Worm (Caenorhabditis elegans) whole organism, L1 larva: Measurements from ENCODE around the gene C45B2.8.

Source experiments
- C04F5.9 ChIP-seq: sonication (generic microtip); optimal IDR thresholded peaks from 2 replicates; lab custom pipeline; 2016; ENCODE audit warnings: missing genetic modification characterization, missing compliant biosample characterization
- C16A3.4 ChIP-seq: fragments of 150-350 bp; optimal IDR thresholded peaks from 2 replicates; lab custom pipeline; 2014; ENCODE audit warnings: missing biosample characterization, missing genetic modification characterization
- C34B4.2 ChIP-seq: sonication (generic microtip); optimal IDR thresholded peaks from 2 replicates; lab custom pipeline; 2017; ENCODE audit warnings: mild to moderate bottlenecking, missing genetic modification characterization, missing compliant biosample characterization
- F16B12.6 ChIP-seq: fragments of 150-350 bp; optimal IDR thresholded peaks from 2 replicates; lab custom pipeline; 2014; ENCODE audit warnings: missing biosample characterization, missing genetic modification characterization
- Y116A8C.19 ChIP-seq: sonication (generic microtip); optimal IDR thresholded peaks from 2 replicates; lab custom pipeline; 2016; ENCODE audit warnings: missing compliant biosample characterization, missing genetic modification characterization, borderline replicate concordance
- aly-2 ChIP-seq: fragments of 150-350 bp; optimal IDR thresholded peaks from 2 replicates; lab custom pipeline; 2014; ENCODE audit warnings: missing biosample characterization, missing genetic modification characterization
- ama-1 ChIP-seq: fragments of 150-350 bp; optimal IDR thresholded peaks from 2 replicates; lab custom pipeline; 2014
- blmp-1 ChIP-seq: fragments of 150-350 bp; optimal IDR thresholded peaks from 2 replicates; lab custom pipeline; 2014; ENCODE audit warnings: missing biosample characterization, missing genetic modification characterization
- ceh-82 ChIP-seq, 3 experiments: fragments of 150-350 bp in 1 of 3; sonication (generic microtip) in 2 of 3; optimal IDR thresholded peaks; 2 replicates each; lab custom pipeline; 2014 to 2017; ENCODE audit warnings: missing biosample characterization in 3 of 3, missing genetic modification characterization in 3 of 3
- ces-1 ChIP-seq: fragments of 150-350 bp; optimal IDR thresholded peaks from 2 replicates; lab custom pipeline; 2014; ENCODE audit warnings: missing biosample characterization, missing genetic modification reagents, missing genetic modification characterization
- dpl-1 ChIP-seq, 3 experiments: fragments of 150-350 bp in 2 of 3; sonication (generic microtip) in 1 of 3; optimal IDR thresholded peaks; 2 replicates each; lab custom pipeline; 2014 to 2017; ENCODE audit warnings: missing biosample characterization in 3 of 3, missing genetic modification characterization in 3 of 3, missing genetic modification reagents in 3 of 3
- dsc-1 ChIP-seq: sonication (generic microtip); optimal IDR thresholded peaks from 2 replicates; lab custom pipeline; 2016; ENCODE audit warnings: mild to moderate bottlenecking, missing genetic modification characterization, missing compliant biosample characterization
- efl-1 ChIP-seq, 4 experiments: fragments of 150-350 bp; optimal IDR thresholded peaks in 3 of 4; peaks in 1 of 4; 1 replicate in 1 of 4; 2 replicates in 3 of 4; lab custom pipeline; 2014; ENCODE audit warnings: missing biosample characterization in 2 of 4, missing genetic modification characterization in 2 of 4, missing genetic modification reagents in 2 of 4
- efl-3 ChIP-seq: fragments of 200-800 bp; sonication (Bioruptor generic); optimal IDR thresholded peaks from 2 replicates; lab custom pipeline; 2018; ENCODE audit warnings: mild to moderate bottlenecking, missing genetic modification characterization, missing compliant biosample characterization
- egl-13 ChIP-seq: sonication (generic microtip); optimal IDR thresholded peaks from 2 replicates; lab custom pipeline; 2016; ENCODE audit warnings: missing genotype, missing genetic modification reagents, missing genetic modification characterization, missing compliant biosample characterization
- egl-27 ChIP-seq, 2 experiments: fragments of 150-350 bp in 1 of 2; sonication (generic microtip); optimal IDR thresholded peaks; 3 replicates each; lab custom pipeline; 2017 to 2018; ENCODE audit warnings: missing biosample characterization in 2 of 2, missing genetic modification characterization in 2 of 2, missing genetic modification reagents in 2 of 2
- elt-2 ChIP-seq: sonication (generic microtip); optimal IDR thresholded peaks from 2 replicates; lab custom pipeline; 2016; ENCODE audit warnings: missing genetic modification characterization, mild to moderate bottlenecking, inconsistent platforms, missing compliant biosample characterization, missing genetic modification reagents
- fkh-10 ChIP-seq: sonication (generic microtip); optimal IDR thresholded peaks from 2 replicates; lab custom pipeline; 2017; ENCODE audit warnings: missing biosample characterization, missing genetic modification reagents, missing genetic modification characterization
- fkh-8 ChIP-seq: sonication (generic microtip); optimal IDR thresholded peaks from 2 replicates; lab custom pipeline; 2016; ENCODE audit warnings: mild to moderate bottlenecking, missing genetic modification characterization, missing compliant biosample characterization
- hlh-17 ChIP-seq: fragments of 200-800 bp; sonication (Bioruptor generic); optimal IDR thresholded peaks from 2 replicates; lab custom pipeline; 2018; ENCODE audit warnings: missing genetic modification characterization, mild to moderate bottlenecking, missing compliant biosample characterization, moderate library complexity, borderline replicate concordance
- hlh-4 ChIP-seq: sonication (generic microtip); optimal IDR thresholded peaks from 2 replicates; lab custom pipeline; 2016; ENCODE audit warnings: mild to moderate bottlenecking, missing genetic modification characterization, missing compliant biosample characterization
- irx-1 ChIP-seq: sonication (generic microtip); optimal IDR thresholded peaks from 2 replicates; lab custom pipeline; 2016; ENCODE audit warnings: missing genetic modification characterization, missing compliant biosample characterization
- lin-14 ChIP-seq: fragments of 200-800 bp; sonication (Bioruptor generic); optimal IDR thresholded peaks from 2 replicates; lab custom pipeline; 2018; ENCODE audit warnings: mild to moderate bottlenecking, missing genetic modification characterization, moderate library complexity, missing compliant biosample characterization
- lin-15B ChIP-seq: fragments of 150-350 bp; sonication (generic microtip); optimal IDR thresholded peaks from 3 replicates; lab custom pipeline; 2014; ENCODE audit warnings: missing biosample characterization, missing genetic modification characterization
- lin-35 ChIP-seq, 2 experiments: fragments of 150-350 bp; optimal IDR thresholded peaks; 2 replicates each; lab custom pipeline; 2014; ENCODE audit warnings: missing biosample characterization in 2 of 2, missing genetic modification characterization in 2 of 2, missing genetic modification reagents in 2 of 2
- lir-3 ChIP-seq: sonication (generic microtip); optimal IDR thresholded peaks from 2 replicates; lab custom pipeline; 2016; ENCODE audit warnings: mild to moderate bottlenecking, missing genetic modification characterization, moderate library complexity, missing compliant biosample characterization; ENCODE audit not compliant: poor library complexity
- lsy-2 ChIP-seq, 2 experiments: fragments of 150-350 bp; optimal IDR thresholded peaks; 2 replicates each; lab custom pipeline; 2014; ENCODE audit warnings: missing biosample characterization in 2 of 2, missing genetic modification characterization in 2 of 2
- mef-2 ChIP-seq: fragments of 150-350 bp; optimal IDR thresholded peaks from 2 replicates; lab custom pipeline; 2014; ENCODE audit warnings: missing biosample characterization, missing genetic modification characterization
- mep-1 ChIP-seq: fragments of 150-350 bp; optimal IDR thresholded peaks from 2 replicates; lab custom pipeline; 2014; ENCODE audit warnings: missing biosample characterization, missing genetic modification characterization
- nhr-20 ChIP-seq: sonication (generic microtip); optimal IDR thresholded peaks from 2 replicates; lab custom pipeline; 2016; ENCODE audit warnings: mild to moderate bottlenecking, missing genetic modification characterization, missing compliant biosample characterization
- nhr-28 ChIP-seq: fragments of 150-350 bp; optimal IDR thresholded peaks from 2 replicates; lab custom pipeline; 2014; ENCODE audit warnings: missing biosample characterization, missing genetic modification characterization
- nhr-47 ChIP-seq: sonication (generic microtip); optimal IDR thresholded peaks from 2 replicates; lab custom pipeline; 2016; ENCODE audit warnings: mild to moderate bottlenecking, missing genetic modification characterization, moderate library complexity, missing compliant biosample characterization
- nhr-71 ChIP-seq: sonication (generic microtip); optimal IDR thresholded peaks from 2 replicates; lab custom pipeline; 2016; ENCODE audit warnings: mild to moderate bottlenecking, missing genetic modification characterization, moderate library complexity, missing compliant biosample characterization
- nhr-77 ChIP-seq: fragments of 150-350 bp; optimal IDR thresholded peaks from 2 replicates; lab custom pipeline; 2014; ENCODE audit warnings: missing biosample characterization, missing genetic modification characterization
- nhr-85 ChIP-seq: sonication (generic microtip); peaks from one replicate; lab custom pipeline; 2016; ENCODE audit warnings: missing genetic modification characterization, inconsistent platforms, missing compliant biosample characterization
- nhr-90 ChIP-seq: sonication (generic microtip); optimal IDR thresholded peaks from 2 replicates; lab custom pipeline; 2016; ENCODE audit warnings: mild to moderate bottlenecking, missing genetic modification characterization, missing compliant biosample characterization; ENCODE audit not compliant: poor library complexity
- pqm-1 ChIP-seq: sonication (generic microtip); optimal IDR thresholded peaks from 3 replicates; lab custom pipeline; 2017; ENCODE audit warnings: missing biosample characterization, missing genetic modification characterization
- rnt-1 ChIP-seq: sonication (generic microtip); optimal IDR thresholded peaks from 2 replicates; lab custom pipeline; 2016; ENCODE audit warnings: mild to moderate bottlenecking, missing genetic modification characterization, moderate library complexity, missing compliant biosample characterization
- snu-23 ChIP-seq: sonication (generic microtip); optimal IDR thresholded peaks from 2 replicates; lab custom pipeline; 2016; ENCODE audit warnings: missing genetic modification characterization, missing compliant biosample characterization
- tbx-2 ChIP-seq: sonication (generic microtip); optimal IDR thresholded peaks from 2 replicates; lab custom pipeline; 2016; ENCODE audit warnings: missing genetic modification characterization, missing compliant biosample characterization
- unc-130 ChIP-seq: fragments of 150-350 bp; optimal IDR thresholded peaks from 2 replicates; lab custom pipeline; 2017; ENCODE audit warnings: missing biosample characterization, missing genetic modification characterization, inconsistent platforms
- unc-30 ChIP-seq: sonication (generic microtip); optimal IDR thresholded peaks from 2 replicates; lab custom pipeline; 2017; ENCODE audit warnings: missing biosample characterization, missing genetic modification characterization
- unc-86 ChIP-seq: sonication (generic microtip); optimal IDR thresholded peaks from 2 replicates; lab custom pipeline; 2016; ENCODE audit warnings: missing genetic modification characterization, missing compliant biosample characterization
- unc-98 ChIP-seq: fragments of 200-800 bp; sonication (Bioruptor generic); IDR thresholded peaks from 2 replicates; pipeline ENCODE4 v1.3.6; 2022; ENCODE audit warnings: missing genetic modification characterization, missing compliant biosample characterization
- vab-15 ChIP-seq: sonication (generic microtip); optimal IDR thresholded peaks from 2 replicates; lab custom pipeline; 2017; ENCODE audit warnings: missing genotype, mild to moderate bottlenecking, missing genetic modification characterization, missing compliant biosample characterization
- xbp-1 ChIP-seq: sonication (generic microtip); optimal IDR thresholded peaks from 2 replicates; lab custom pipeline; 2016; ENCODE audit warnings: missing genetic modification characterization, missing compliant biosample characterization
- zip-4 ChIP-seq: fragments of 200-800 bp; sonication (Bioruptor generic); optimal IDR thresholded peaks from 2 replicates; lab custom pipeline; 2018; ENCODE audit warnings: mild to moderate bottlenecking, missing genetic modification characterization, moderate library complexity, missing compliant biosample characterization
- ztf-11 ChIP-seq, 2 experiments: sonication (generic microtip); optimal IDR thresholded peaks; 2 replicates each; lab custom pipeline; 2016 to 2017; ENCODE audit warnings: missing genetic modification characterization in 2 of 2, missing biosample characterization in 1 of 2, missing compliant biosample characterization in 1 of 2

Gene C45B2.8

DNA sequence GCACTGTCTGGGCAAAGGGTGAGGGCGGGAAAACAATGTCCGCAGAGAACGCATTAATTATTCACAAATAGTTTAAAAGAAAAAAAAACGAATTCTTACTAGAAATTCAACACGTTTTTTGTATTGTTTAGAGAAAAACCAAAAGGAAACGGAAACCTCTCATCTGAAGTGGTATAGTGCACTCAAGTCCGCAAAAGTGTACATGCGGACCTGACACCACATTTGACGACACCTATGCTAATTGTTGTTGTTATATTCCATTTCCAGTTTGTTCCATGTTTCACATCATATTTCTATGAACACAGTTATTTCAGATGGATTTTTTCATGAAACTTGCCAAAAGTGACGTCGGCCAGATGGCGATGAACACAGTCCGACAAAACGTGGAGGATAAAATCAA lies 35.0 kb upstream of the C45B2.8 start, which contains the start of gene C45B2.6:
Gene C45B2.6 (plus strand): TSS at position 136 of the 400 bp plus-strand sequence.
- TF ChIP-seq F16B12.6 (tag; lab: Kevin White, UChicago) (peak; percentile 85), xbp-1 (tag; lab: Kevin White, UChicago) (peak; percentile 56), ceh-82 (tag; optimal IDR thresholded peaks at IDR 0.05; lab: Kevin White, UChicago) (peak in 1 of 3 experiments; percentile 29), dsc-1 (peak; percentile 20), lsy-2 (tag; optimal IDR thresholded peaks at IDR 0.05; lab: Kevin White, UChicago) (peak in 1 of 2 experiments; percentile 35), nhr-71 (tag; lab: Kevin White, UChicago) (peak; percentile 28), lin-14 (GFP tag; lab: Kevin White, UChicago) (peak; percentile 46), unc-130 (tag; lab: Kevin White, UChicago) (peak; percentile 2), nhr-20 (peak; percentile 23), vab-15 (tag; lab: Kevin White, UChicago) (peak; percentile 16), snu-23 (GFP tag; lab: Kevin White, UChicago) (peak; percentile 42), mep-1 (tag; lab: Kevin White, UChicago) (peak; percentile 32), efl-1 (optimal IDR thresholded peaks at IDR 0.05; lab: Kevin White, UChicago) (peak in 1 of 2 experiments; percentile 22), efl-1 (GFP tag; optimal IDR thresholded peaks at IDR 0.05 in 1 of 2; lab: Kevin White, UChicago) (peak; percentile 55 to 60), nhr-28 (tag; lab: Kevin White, UChicago) (no peak), unc-86 (no peak), lin-35 (GFP tag; optimal IDR thresholded peaks at IDR 0.05; lab: Kevin White, UChicago) (peak; percentile 7 to 22), nhr-85 (tag; lab: Kevin White, UChicago) (peak; percentile 12), mef-2 (tag; lab: Kevin White, UChicago) (no peak), aly-2 (tag; lab: Kevin White, UChicago) (no peak), dpl-1 (GFP tag; optimal IDR thresholded peaks at IDR 0.05; lab: Kevin White, UChicago) (peak in 2 of 3 experiments; percentile 3 to 23), rnt-1 (peak; percentile 7), C34B4.2 (tag; lab: Kevin White, UChicago) (no peak), irx-1 (tag; lab: Kevin White, UChicago) (peak; percentile 37), efl-3 (GFP tag; lab: Kevin White, UChicago) (no peak)

DNA sequence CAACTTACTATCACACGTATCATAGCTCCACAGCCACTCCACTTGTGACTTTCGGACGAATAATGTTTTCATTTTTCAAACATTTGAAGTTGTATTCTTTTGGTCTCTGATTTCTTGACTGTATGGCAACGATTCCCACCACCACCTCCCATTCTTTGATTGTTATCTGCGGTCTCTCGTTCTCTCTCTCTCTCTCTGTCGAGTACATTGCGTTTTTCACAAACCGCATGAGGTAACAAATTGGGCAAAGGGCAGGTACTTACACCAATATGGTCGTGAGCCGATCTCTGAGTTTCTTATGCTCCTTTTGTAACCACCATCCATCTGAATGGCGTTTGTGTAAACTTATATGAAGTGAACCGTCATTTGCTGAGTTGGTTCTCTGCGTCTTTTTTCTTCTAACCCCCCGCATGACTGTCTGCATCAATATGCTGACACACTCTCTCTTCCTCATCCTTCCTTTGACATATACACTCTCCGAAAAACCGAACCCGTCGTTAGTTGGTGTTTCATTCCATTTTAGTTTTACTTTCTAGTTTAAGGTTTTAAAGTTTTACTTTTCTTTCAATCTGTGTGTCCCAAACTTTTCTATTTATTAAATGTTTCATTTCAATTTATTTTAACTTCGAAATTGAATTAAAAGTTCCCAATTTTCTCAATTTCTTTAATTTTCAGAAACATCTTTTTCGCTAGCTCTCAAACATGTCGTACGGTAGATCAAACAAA lies 30.0 kb upstream of the C45B2.8 start, which contains the start of gene gln-1:
Gene gln-1 (plus strand): TSS at position 676 of the 726 bp plus-strand sequence.
- TF ChIP-seq vab-15 (tag; lab: Kevin White, UChicago) (no peak), unc-98 (GFP tag; lab: Robert Waterston, UW) (no peak), egl-13 (tag; lab: Kevin White, UChicago) (no peak), mep-1 (tag; lab: Kevin White, UChicago) (no peak), hlh-4 (tag; lab: Kevin White, UChicago) (no peak), C04F5.9 (tag; lab: Kevin White, UChicago) (no peak), Y116A8C.19 (no peak), C34B4.2 (tag; lab: Kevin White, UChicago) (no peak), fkh-10 (GFP tag; lab: Kevin White, UChicago) (no peak), tbx-2 (tag; lab: Kevin White, UChicago) (peak; percentile 22), lir-3 (tag; lab: Kevin White, UChicago) (no peak), dsc-1 (no peak), elt-2 (tag; lab: Kevin White, UChicago) (peak; percentile 81), egl-27 (tag; optimal IDR thresholded peaks at IDR 0.05; lab: Kevin White, UChicago) (no peak), fkh-8 (tag; lab: Kevin White, UChicago) (no peak), lin-35 (GFP tag; optimal IDR thresholded peaks at IDR 0.05; lab: Kevin White, UChicago) (peak in 1 of 2 experiments; percentile 19), ztf-11 (tag; optimal IDR thresholded peaks at IDR 0.05; lab: Kevin White, UChicago) (no peak), C16A3.4 (tag; lab: Kevin White, UChicago) (no peak), nhr-47 (tag; lab: Kevin White, UChicago) (peak; percentile 8), hlh-17 (GFP tag; lab: Kevin White, UChicago) (no peak), nhr-77 (peak; percentile 2), nhr-85 (tag; lab: Kevin White, UChicago) (peak; percentile 83), ama-1 (lab: Kevin White, UChicago) (no peak), nhr-90 (no peak), pqm-1 (no peak), unc-30 (tag; lab: Kevin White, UChicago) (no peak), nhr-28 (tag; lab: Kevin White, UChicago) (no peak), ces-1 (no peak), blmp-1 (tag; lab: Kevin White, UChicago) (peak; percentile 64), lin-15B (no peak), efl-1 (optimal IDR thresholded peaks at IDR 0.05; lab: Kevin White, UChicago) (no peak), efl-1 (GFP tag; optimal IDR thresholded peaks at IDR 0.05 in 1 of 2; lab: Kevin White, UChicago) (peak; percentile 5 to 79), zip-4 (GFP tag; lab: Kevin White, UChicago) (no peak)
